Worm (Caenorhabditis elegans) whole organism, midembryonic: Measurements from ENCODE around the gene acs-15.

ENCODE experiments used
- T22C8.4 ChIP-seq: fragments of 200-800 bp; sonication (Bioruptor generic); IDR thresholded peaks from 2 replicates; pipeline ENCODE4 v1.3.6; 2022; ENCODE audit warnings: missing genetic modification characterization, missing compliant biosample characterization
- cog-1 ChIP-seq: sonication (generic microtip); optimal IDR thresholded peaks from 2 replicates; lab custom pipeline; 2016; ENCODE audit warnings: missing genetic modification characterization, missing compliant biosample characterization
- flt-1 ChIP-seq: fragments of 200-800 bp; sonication (Bioruptor generic); IDR thresholded peaks from 2 replicates; pipeline ENCODE4 v1.3.6; 2022; ENCODE audit warnings: missing genetic modification characterization, missing compliant biosample characterization
- ref-1 ChIP-seq: fragments of 200-800 bp; sonication (Bioruptor generic); conservative IDR thresholded peaks from 2 replicates; pipeline ENCODE4 v1.3.6; 2022; ENCODE audit warnings: missing genetic modification reagents, missing genetic modification characterization, missing compliant biosample characterization
- ztf-23 ChIP-seq: fragments of 200-800 bp; sonication (Bioruptor generic); IDR thresholded peaks from 2 replicates; pipeline ENCODE4 v1.3.6; 2022; ENCODE audit warnings: missing genetic modification reagents, missing genetic modification characterization, missing compliant biosample characterization
- ztf-29 ChIP-seq: fragments of 200-800 bp; sonication (Bioruptor generic); IDR thresholded peaks from 2 replicates; pipeline ENCODE4 v1.3.6; 2022; ENCODE audit warnings: missing genetic modification reagents, missing genetic modification characterization, missing compliant biosample characterization

ce11 chrII:911680-912079, 21.1 kb upstream of the acs-15 start, which contains the start of gene fbxc-31:
- TF ChIP-seq flt-1 (GFP tag; lab: Robert Waterston, UW) (no peak), ztf-23 (no peak), T22C8.4 (GFP tag; lab: Robert Waterston, UW) (no peak), ref-1 (no peak), cog-1 (tag; lab: Kevin White, UChicago) (no peak), ztf-29 (GFP tag; lab: Robert Waterston, UW) (no peak)
